Fruit fly (Drosophila melanogaster): ENCODE results near the gene mnd.

mnd gene

DNA sequence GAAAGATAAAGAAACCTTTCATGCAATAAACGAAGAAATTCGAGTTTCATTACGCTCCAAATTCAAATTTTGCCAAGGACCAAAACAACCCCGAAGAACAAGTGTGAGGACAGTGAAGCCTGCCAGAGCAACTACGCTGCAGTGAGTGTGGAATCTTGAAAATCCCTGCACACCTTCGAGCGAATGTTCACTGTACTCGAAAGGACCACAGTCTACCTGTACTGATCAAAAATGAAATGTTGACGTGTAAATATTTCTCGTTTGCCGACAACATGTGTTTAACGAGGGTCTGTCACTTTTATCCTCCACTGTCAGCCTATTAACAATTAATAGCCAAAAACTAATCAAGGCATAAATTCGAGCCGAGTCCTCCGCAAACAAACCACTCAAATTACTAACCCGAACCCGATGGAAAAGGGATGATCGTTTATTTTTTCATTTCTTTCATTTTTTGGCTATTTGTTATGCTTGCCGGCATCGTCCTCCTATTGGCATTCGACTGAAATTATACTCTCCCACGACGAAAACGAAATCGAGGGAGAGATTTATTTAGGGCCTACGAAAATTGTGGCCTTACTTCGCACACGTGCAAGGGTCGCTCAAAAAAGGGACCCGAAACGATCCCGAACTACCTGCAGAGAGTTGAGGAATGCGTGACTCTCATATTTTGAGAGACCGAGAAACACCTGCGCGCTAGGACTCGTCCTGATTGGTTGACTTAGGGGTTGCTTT lies 12.8 kb upstream of the mnd start (continued):
- TF ChIP-seq jim (GFP tag; optimal IDR thresholded peaks at IDR 0.05) (no peak), Sp1 (GFP tag; optimal IDR thresholded peaks at IDR 0.05) (peak; percentile 4), dl (GFP tag; optimal IDR thresholded peaks at IDR 0.05; ENCODE audit: insufficient read depth in 1 of 2, partially characterized antibody in 2 of 2) (peak in 1 of 2 experiments; percentile 13), lola (GFP tag; optimal IDR thresholded peaks at IDR 0.05) (no peak), tai (GFP tag; optimal IDR thresholded peaks at IDR 0.05) (no peak), HLH106 (tag; optimal IDR thresholded peaks at IDR 0.05) (peak; percentile 34), foxo (GFP tag; optimal IDR thresholded peaks at IDR 0.05) (peak in 1 of 2 experiments; percentile 50), dmrt93B (GFP tag; optimal IDR thresholded peaks at IDR 0.05) (no peak), brk (GFP tag; optimal IDR thresholded peaks at IDR 0.05) (no peak), woc (GFP tag; optimal IDR thresholded peaks at IDR 0.05) (peak; percentile 68), Hr83 (GFP tag; optimal IDR thresholded peaks at IDR 0.05; ENCODE audit: poor library complexity, severe bottlenecking) (no peak)

- TF ChIP-seq CG9705 (GFP tag; optimal IDR thresholded peaks at IDR 0.05), result no peak
- no peak for TF ChIP-seq Sp1 (GFP tag; optimal IDR thresholded peaks at IDR 0.05)
- no peak for TF ChIP-seq ey (GFP tag; optimal IDR thresholded peaks at IDR 0.05)
- no peak for TF ChIP-seq sv (GFP tag; optimal IDR thresholded peaks at IDR 0.05)
- no peak for TF ChIP-seq OdsH (GFP tag; optimal IDR thresholded peaks at IDR 0.05)
- TF ChIP-seq dsf (GFP tag; optimal IDR thresholded peaks at IDR 0.05; ENCODE audit: borderline replicate concordance), result no peak
- no peak for TF ChIP-seq psq (GFP tag; optimal IDR thresholded peaks at IDR 0.05)
- TF ChIP-seq foxo (GFP tag; optimal IDR thresholded peaks at IDR 0.05), result no peak
- TF ChIP-seq usp (GFP tag; optimal IDR thresholded peaks at IDR 0.05), result no peak
- no peak for TF ChIP-seq Mio (GFP tag; optimal IDR thresholded peaks at IDR 0.05)
- no peak for TF ChIP-seq Dif (GFP tag; optimal IDR thresholded peaks at IDR 0.05; ENCODE audit: partially characterized antibody)
Measured at dm6 chr3L:14972625-14973250, 12.2 kb upstream of the mnd start, which contains the start of gene Brd. Brd (plus strand) TSS chr3L:14972667.

DNA sequence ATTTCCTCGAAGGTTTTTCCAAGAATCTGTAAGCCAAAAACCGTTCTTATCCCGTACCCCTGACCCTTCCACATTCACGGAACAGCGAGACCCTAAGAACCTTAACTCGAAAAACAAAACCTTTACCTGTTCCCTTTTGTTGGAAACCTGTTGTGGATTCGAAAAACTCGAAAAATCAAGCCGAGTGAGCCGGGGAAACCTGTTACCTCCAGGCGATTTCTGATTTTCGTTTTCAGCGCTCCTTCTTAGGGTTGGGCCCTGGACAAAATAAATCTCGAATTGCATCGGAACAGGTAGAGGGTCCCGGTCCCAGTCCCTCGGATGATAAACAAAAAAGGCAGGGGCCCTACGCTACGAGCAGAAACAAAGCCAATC lies 11.7 kb upstream of the mnd start:
- no peak for TF ChIP-seq OdsH (GFP tag; optimal IDR thresholded peaks at IDR 0.05)
- peak; percentile 15 to 20 for TF ChIP-seq dl (GFP tag; optimal IDR thresholded peaks at IDR 0.05; ENCODE audit: insufficient read depth in 1 of 2, partially characterized antibody in 2 of 2)
- TF ChIP-seq Jra (GFP tag; optimal IDR thresholded peaks at IDR 0.05), result no peak
- TF ChIP-seq CrebA (GFP tag; optimal IDR thresholded peaks at IDR 0.05; ENCODE audit: borderline replicate concordance), result peak; percentile 75
- no peak for TF ChIP-seq dsf (GFP tag; optimal IDR thresholded peaks at IDR 0.05; ENCODE audit: borderline replicate concordance)
- peak; percentile 10 for TF ChIP-seq woc (GFP tag; optimal IDR thresholded peaks at IDR 0.05)
- no peak for TF ChIP-seq Hnf4 (GFP tag; optimal IDR thresholded peaks at IDR 0.05)
- TF ChIP-seq Dif (GFP tag; optimal IDR thresholded peaks at IDR 0.05; ENCODE audit: partially characterized antibody), result peak; percentile 59
- TF ChIP-seq psq (GFP tag; optimal IDR thresholded peaks at IDR 0.05), result peak; percentile 89
- TF ChIP-seq sv (GFP tag; optimal IDR thresholded peaks at IDR 0.05), result no peak
- no peak for TF ChIP-seq lola (GFP tag; optimal IDR thresholded peaks at IDR 0.05)
- peak; percentile 50 for TF ChIP-seq fru (GFP tag; optimal IDR thresholded peaks at IDR 0.05)
- TF ChIP-seq brk (GFP tag; optimal IDR thresholded peaks at IDR 0.05), result peak; percentile 74
- TF ChIP-seq Vsx2 (GFP tag; optimal IDR thresholded peaks at IDR 0.05; ENCODE audit: partially characterized antibody), result peak; percentile 53
- no peak for TF ChIP-seq foxo (GFP tag; optimal IDR thresholded peaks at IDR 0.05)
- peak; percentile 46 for TF ChIP-seq Hr83 (GFP tag; optimal IDR thresholded peaks at IDR 0.05; ENCODE audit: poor library complexity, severe bottlenecking)
- TF ChIP-seq Sp1 (GFP tag; optimal IDR thresholded peaks at IDR 0.05), result peak; percentile 17
- peak; percentile 61 for TF ChIP-seq Rel (GFP tag; optimal IDR thresholded peaks at IDR 0.05)
- no peak for TF ChIP-seq Rel (tag; optimal IDR thresholded peaks at IDR 0.05)

dm6 chr3L:14974513-14974912 lies 10.4 kb upstream of the mnd start, which contains the start of gene Ocho:
Ocho (plus strand) TSS chr3L:14974848.
- TF ChIP-seq rgr (GFP tag; optimal IDR thresholded peaks at IDR 0.05) (peak; percentile 21), foxo (GFP tag; optimal IDR thresholded peaks at IDR 0.05) (peak in 1 of 2 experiments; percentile 40), woc (GFP tag; optimal IDR thresholded peaks at IDR 0.05) (peak; percentile 36), psq (GFP tag; optimal IDR thresholded peaks at IDR 0.05) (no peak), fru (GFP tag; optimal IDR thresholded peaks at IDR 0.05) (peak; percentile 14), CrebA (GFP tag; optimal IDR thresholded peaks at IDR 0.05; ENCODE audit: borderline replicate concordance) (no peak)
